Worm (Caenorhabditis elegans): Measurements from ENCODE around the gene atln-2.
"Not testable (repeated sequence)": the region's sequence is repeated elsewhere in the genome, so short reads cannot be mapped to it uniquely, and the experiment has no call there.

atln-2 gene

ce11 chrIV:14981311-14981710 is at the start of gene atln-2:
atln-2 (plus strand) TSS chrIV:14981611.
- TF ChIP-seq med-1 (GFP tag; optimal IDR thresholded peaks at IDR 0.05; ENCODE audit: insufficient read depth) (no peak), tab-1 (GFP tag; IDR thresholded peaks at IDR 0.05) (no peak), ztf-23 (GFP tag; IDR thresholded peaks at IDR 0.05) (no peak), cog-1 (tag; optimal IDR thresholded peaks at IDR 0.05) (no peak), ref-1 (GFP tag; conservative IDR thresholded peaks at IDR 0.05) (no peak)

ce11 chrIV:14932640-14933039 is 48.8 kb upstream of the atln-2 start, which contains the start of gene Y57G11C.1131:
Y57G11C.1131 (plus strand) TSS chrIV:14932972.
- TF ChIP-seq ztf-29 (GFP tag; IDR thresholded peaks at IDR 0.05) (no peak), T22C8.4 (GFP tag; IDR thresholded peaks at IDR 0.05) (no peak), flt-1 (GFP tag; IDR thresholded peaks at IDR 0.05) (no peak)

DNA sequence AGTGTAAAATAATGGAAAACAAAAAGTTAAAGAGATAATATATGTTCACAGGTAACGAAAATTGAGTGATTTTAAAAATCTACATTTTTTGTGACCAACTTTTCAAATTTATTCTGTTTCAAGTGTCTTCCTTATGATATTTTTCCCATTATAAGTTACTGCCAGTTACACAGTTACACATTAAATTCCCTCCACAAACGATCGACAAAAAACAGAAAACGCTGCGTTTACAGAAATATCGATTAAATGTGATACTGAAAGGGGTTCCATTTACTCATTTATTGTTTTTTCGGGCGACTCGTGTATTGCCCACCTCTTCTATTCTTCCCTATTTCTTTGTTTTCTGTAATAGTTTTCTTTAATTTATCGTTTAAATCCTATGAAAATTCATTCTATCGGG is 44.4 kb upstream of the atln-2 start, which contains the start of gene Y57G11C.1144:
TSS of gene Y57G11C.1144 (plus strand) at position 301 of the 400 bp plus-strand sequence.
- TF ChIP-seq tab-1 (GFP tag; IDR thresholded peaks at IDR 0.05): no peak
- TF ChIP-seq klf-2 (GFP tag; conservative IDR thresholded peaks at IDR 0.05): no peak
- TF ChIP-seq ref-1 (GFP tag; conservative IDR thresholded peaks at IDR 0.05): no peak
- TF ChIP-seq flt-1 (GFP tag; IDR thresholded peaks at IDR 0.05): no peak
- TF ChIP-seq ztf-29 (GFP tag; IDR thresholded peaks at IDR 0.05): no peak
- TF ChIP-seq med-1 (GFP tag; optimal IDR thresholded peaks at IDR 0.05; ENCODE audit: insufficient read depth): no peak
- no peak for TF ChIP-seq cog-1 (tag; optimal IDR thresholded peaks at IDR 0.05)
- TF ChIP-seq T22C8.4 (GFP tag; IDR thresholded peaks at IDR 0.05): no peak
- no peak for TF ChIP-seq ztf-23 (GFP tag; IDR thresholded peaks at IDR 0.05)

- TF ChIP-seq ref-1 (GFP tag; conservative IDR thresholded peaks at IDR 0.05); klf-2 (GFP tag; conservative IDR thresholded peaks at IDR 0.05); med-1 (GFP tag; optimal IDR thresholded peaks at IDR 0.05; ENCODE audit: insufficient read depth): not testable (repeated sequence)
Observed at ce11 chrIV:14938596-14938995, 42.8 kb upstream of the atln-2 start, which contains the start of gene Y57G11C.30. Y57G11C.30 (plus strand) TSS chrIV:14938896.

DNA sequence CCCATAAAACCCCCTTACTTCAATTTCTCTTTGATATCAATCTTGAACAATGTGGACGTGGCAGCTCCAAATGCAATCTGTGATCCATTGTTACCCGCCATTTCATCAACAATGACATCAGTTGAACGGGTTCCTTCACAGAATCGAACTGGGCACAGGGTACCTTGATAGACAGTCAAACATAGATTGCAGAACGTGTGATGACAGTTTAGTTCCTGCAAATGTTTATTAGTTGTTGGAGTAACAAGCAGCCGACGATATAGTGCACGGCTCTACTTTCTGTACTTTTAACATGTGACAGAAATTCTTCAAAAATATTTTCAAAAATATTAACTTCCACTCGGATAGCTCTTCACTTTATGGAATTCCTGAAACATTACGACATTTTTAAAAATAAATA is 37.2 kb upstream of the atln-2 start, which contains the start of gene Y57G11C.48:
TSS of gene Y57G11C.48 (minus strand) at position 101 of the 400 bp plus-strand sequence.
- TF ChIP-seq ztf-29 (GFP tag; IDR thresholded peaks at IDR 0.05) (no peak), cog-1 (tag; optimal IDR thresholded peaks at IDR 0.05) (no peak), ref-1 (GFP tag; conservative IDR thresholded peaks at IDR 0.05) (no peak), T22C8.4 (GFP tag; IDR thresholded peaks at IDR 0.05) (no peak), ztf-23 (GFP tag; IDR thresholded peaks at IDR 0.05) (no peak)

DNA sequence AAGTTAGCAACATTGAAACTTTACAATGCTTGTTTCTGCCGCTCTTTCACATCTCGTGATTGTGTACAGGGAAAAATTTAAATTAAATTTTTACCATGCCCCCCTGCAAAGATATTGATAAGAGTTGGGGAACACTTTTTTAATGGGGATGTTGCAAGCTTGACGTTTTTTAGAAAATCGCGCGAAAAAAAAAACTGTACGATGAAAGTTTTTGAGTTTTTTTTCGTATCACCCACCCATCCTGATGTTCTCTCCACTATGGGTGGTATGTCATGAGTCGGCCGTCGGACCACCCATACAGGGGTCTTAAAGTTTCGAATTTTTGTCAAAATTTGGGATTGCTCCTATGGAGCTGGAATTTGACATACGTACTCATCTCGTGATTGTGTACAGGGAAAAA is 32.4 kb upstream of the atln-2 start:
- TF ChIP-seq ref-1 (GFP tag; conservative IDR thresholded peaks at IDR 0.05) (no peak), ztf-29 (GFP tag; IDR thresholded peaks at IDR 0.05) (no peak), T22C8.4 (GFP tag; IDR thresholded peaks at IDR 0.05) (no peak), tab-1 (GFP tag; IDR thresholded peaks at IDR 0.05) (no peak), klf-2 (GFP tag; conservative IDR thresholded peaks at IDR 0.05) (no peak), med-1 (GFP tag; optimal IDR thresholded peaks at IDR 0.05; ENCODE audit: insufficient read depth) (no peak), cog-1 (tag; optimal IDR thresholded peaks at IDR 0.05) (no peak), ztf-23 (GFP tag; IDR thresholded peaks at IDR 0.05) (no peak), flt-1 (GFP tag; IDR thresholded peaks at IDR 0.05) (no peak)

ce11 chrIV:14950468-14950867 is 30.9 kb upstream of the atln-2 start, which contains the start of gene Y41E3.22:
Y41E3.22 (plus strand) TSS chrIV:14950710.
- TF ChIP-seq med-1 (GFP tag; optimal IDR thresholded peaks at IDR 0.05; ENCODE audit: insufficient read depth) (no peak), klf-2 (GFP tag; conservative IDR thresholded peaks at IDR 0.05) (no peak), ref-1 (GFP tag; conservative IDR thresholded peaks at IDR 0.05) (no peak), ztf-29 (GFP tag; IDR thresholded peaks at IDR 0.05) (no peak), flt-1 (GFP tag; IDR thresholded peaks at IDR 0.05) (no peak), T22C8.4 (GFP tag; IDR thresholded peaks at IDR 0.05) (no peak), tab-1 (GFP tag; IDR thresholded peaks at IDR 0.05) (no peak), ztf-23 (GFP tag; IDR thresholded peaks at IDR 0.05) (no peak), cog-1 (tag; optimal IDR thresholded peaks at IDR 0.05) (no peak)

- no peak for TF ChIP-seq ref-1 (GFP tag; conservative IDR thresholded peaks at IDR 0.05)
- TF ChIP-seq cog-1 (tag; optimal IDR thresholded peaks at IDR 0.05): no peak
- TF ChIP-seq med-1 (GFP tag; optimal IDR thresholded peaks at IDR 0.05; ENCODE audit: insufficient read depth): no peak
- TF ChIP-seq ztf-29 (GFP tag; IDR thresholded peaks at IDR 0.05): no peak
- TF ChIP-seq klf-2 (GFP tag; conservative IDR thresholded peaks at IDR 0.05): no peak
- TF ChIP-seq T22C8.4 (GFP tag; IDR thresholded peaks at IDR 0.05): no peak
- no peak for TF ChIP-seq tab-1 (GFP tag; IDR thresholded peaks at IDR 0.05)
- TF ChIP-seq ztf-23 (GFP tag; IDR thresholded peaks at IDR 0.05): no peak
- no peak for TF ChIP-seq flt-1 (GFP tag; IDR thresholded peaks at IDR 0.05)
Observed at ce11 chrIV:14953802-14954201, 27.6 kb upstream of the atln-2 start.

- TF ChIP-seq ztf-23 (GFP tag; IDR thresholded peaks at IDR 0.05) (no peak), ztf-29 (GFP tag; IDR thresholded peaks at IDR 0.05) (no peak), tab-1 (GFP tag; IDR thresholded peaks at IDR 0.05) (no peak), T22C8.4 (GFP tag; IDR thresholded peaks at IDR 0.05) (no peak), flt-1 (GFP tag; IDR thresholded peaks at IDR 0.05) (no peak), ref-1 (GFP tag; conservative IDR thresholded peaks at IDR 0.05) (no peak), med-1 (GFP tag; optimal IDR thresholded peaks at IDR 0.05; ENCODE audit: insufficient read depth) (no peak)
Observed at ce11 chrIV:14954842-14955241, 26.6 kb upstream of the atln-2 start.

DNA sequence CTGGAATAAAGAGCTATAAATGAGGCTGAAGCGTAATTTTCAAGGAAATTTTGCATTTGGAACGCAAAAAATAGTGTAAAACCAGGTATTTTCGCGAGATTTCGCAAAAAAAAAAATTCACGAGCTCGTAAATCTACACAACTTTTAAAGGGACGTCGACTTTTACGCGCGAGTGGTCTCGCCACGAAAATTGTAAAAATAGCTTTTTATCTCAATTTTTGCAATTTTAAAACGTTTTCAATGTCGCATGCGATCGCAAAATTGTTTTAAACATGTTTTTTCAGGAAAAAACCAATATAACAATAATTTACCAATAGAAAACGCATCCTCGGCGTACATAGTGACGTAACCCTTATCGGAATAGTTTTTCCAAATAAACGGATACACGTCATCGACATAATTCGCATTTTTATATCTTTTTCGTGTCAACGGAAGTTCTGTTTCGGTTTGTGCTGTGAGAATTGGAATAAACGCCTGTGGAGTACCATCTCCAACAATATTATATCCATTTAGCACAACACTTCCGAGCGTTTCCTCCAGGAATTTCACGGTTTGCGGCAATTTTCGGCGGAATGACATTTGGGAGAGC is 24.6 kb upstream of the atln-2 start:
- no peak for TF ChIP-seq tab-1 (GFP tag; IDR thresholded peaks at IDR 0.05)
- TF ChIP-seq ztf-29 (GFP tag; IDR thresholded peaks at IDR 0.05): no peak
- no peak for TF ChIP-seq flt-1 (GFP tag; IDR thresholded peaks at IDR 0.05)
- TF ChIP-seq ref-1 (GFP tag; conservative IDR thresholded peaks at IDR 0.05): no peak
- no peak for TF ChIP-seq T22C8.4 (GFP tag; IDR thresholded peaks at IDR 0.05)
- TF ChIP-seq klf-2 (GFP tag; conservative IDR thresholded peaks at IDR 0.05): no peak
- no peak for TF ChIP-seq ztf-23 (GFP tag; IDR thresholded peaks at IDR 0.05)
- TF ChIP-seq med-1 (GFP tag; optimal IDR thresholded peaks at IDR 0.05; ENCODE audit: insufficient read depth): no peak
- TF ChIP-seq cog-1 (tag; optimal IDR thresholded peaks at IDR 0.05): no peak
